In genomic region chr2L:6692048-6692447, dm6 we compare ENCODE assay signal across 1 fruit fly cellular context.
TF ChIP-seq lines count a peak whose summit lies in the region.

No protein-coding gene starts in this region.

TF ChIP-seq in whole organism, prepupa, 60 proteins besides CTCF, POLR2A, EP300 and RAD21 (continued from another document):
- TF ChIP-seq CG8119 (GFP tag; IDR thresholded peaks at IDR 0.05; lab: Robert Waterston, UW) (peak; percentile 48; the same call in 1 of the 3 replicates), topi (GFP tag; optimal IDR thresholded peaks at IDR 0.05; lab: Kevin White, UChicago) (no peak), CG15336 (GFP tag; IDR thresholded peaks at IDR 0.05; lab: Robert Waterston, UW) (peak; percentile 39; the same call in 1 of the 2 replicates), CG32006 (GFP tag; optimal IDR thresholded peaks at IDR 0.05; lab: Kevin White, UChicago) (peak; percentile 42)
